Fruit fly (Drosophila melanogaster) whole organism, embryonic: ENCODE data around the gene Dhc62B.
A peak's percentile ranks its signal among the peaks of the same experiment; 100 is the strongest.

Experiments
- Atf-2 ChIP-seq: fragments of 200-800 bp; sonication (Bioruptor generic); optimal IDR thresholded peaks from 2 replicates; lab custom pipeline; 2016; ENCODE audit warnings: missing biosample characterization, missing genetic modification characterization
- Bteb2 ChIP-seq: fragments of 200-800 bp; sonication (Bioruptor generic); optimal IDR thresholded peaks from 2 replicates; lab custom pipeline; 2016; ENCODE audit warnings: missing biosample characterization, missing genetic modification characterization
- CG10209 ChIP-seq: fragments of 200-800 bp; sonication (Bioruptor generic); optimal IDR thresholded peaks from 3 replicates; lab custom pipeline; 2017; ENCODE audit warnings: missing biosample characterization, mild to moderate bottlenecking, missing genetic modification characterization, missing genetic modification reagents
- CG1024 ChIP-seq: fragments of 200-800 bp; sonication (Bioruptor generic); IDR thresholded peaks from 2 replicates; pipeline ENCODE4 v1.3.6; 2022; ENCODE audit warnings: missing biosample characterization, missing genetic modification characterization
- CG10366 ChIP-seq: fragments of 200-800 bp; sonication (Bioruptor generic); IDR thresholded peaks from 2 replicates; pipeline ENCODE4 v1.3.6; 2022; ENCODE audit warnings: missing biosample characterization, missing genetic modification characterization
- CG10462 ChIP-seq: fragments of 200-800 bp; sonication (Bioruptor generic); optimal IDR thresholded peaks from 2 replicates; lab custom pipeline; 2016; ENCODE audit warnings: missing biosample characterization, missing genetic modification characterization
- CG10959 ChIP-seq: fragments of 200-800 bp; sonication (Bioruptor generic); IDR thresholded peaks from 2 replicates; pipeline ENCODE4 v1.3.6; 2022; ENCODE audit warnings: missing biosample characterization, missing genetic modification characterization
- CG11085 ChIP-seq: fragments of 200-800 bp; sonication (Bioruptor generic); IDR thresholded peaks from 2 replicates; pipeline ENCODE4 v1.3.6; 2022; ENCODE audit warnings: missing biosample characterization, missing genetic modification characterization
- CG11093 ChIP-seq: fragments of 200-800 bp; sonication (Bioruptor generic); IDR thresholded peaks from 3 replicates; pipeline ENCODE4 v1.3.6; 2022; ENCODE audit warnings: missing biosample characterization, missing genetic modification characterization
- CG14441 ChIP-seq: fragments of 200-800 bp; sonication (Bioruptor generic); IDR thresholded peaks from 2 replicates; pipeline ENCODE4 v1.3.6; 2022; ENCODE audit warnings: missing biosample characterization, missing genetic modification characterization
- CG15514 ChIP-seq: fragments of 200-800 bp; sonication (Bioruptor generic); optimal IDR thresholded peaks from 3 replicates; lab custom pipeline; 2017; ENCODE audit warnings: missing biosample characterization, missing genetic modification characterization, mild to moderate bottlenecking, moderate library complexity, missing genetic modification reagents
- CG16815 ChIP-seq: fragments of 200-800 bp; sonication (Bioruptor generic); optimal IDR thresholded peaks from 3 replicates; lab custom pipeline; 2017; ENCODE audit warnings: missing biosample characterization, mild to moderate bottlenecking, missing genetic modification characterization
- CG17568 ChIP-seq: fragments of 200-800 bp; sonication (Bioruptor generic); optimal IDR thresholded peaks from 2 replicates; lab custom pipeline; 2018; ENCODE audit warnings: missing biosample characterization, mild to moderate bottlenecking, missing genetic modification characterization, moderate library complexity
- CG18599 ChIP-seq: fragments of 200-800 bp; sonication (Bioruptor generic); optimal IDR thresholded peaks from 3 replicates; lab custom pipeline; 2017; ENCODE audit warnings: missing biosample characterization, missing genetic modification characterization, mild to moderate bottlenecking, moderate library complexity, missing genetic modification reagents
- CG2116 ChIP-seq: fragments of 200-800 bp; sonication (Bioruptor generic); optimal IDR thresholded peaks from 3 replicates; lab custom pipeline; 2018; ENCODE audit warnings: missing biosample characterization, mild to moderate bottlenecking, missing genetic modification characterization
- CG30403 ChIP-seq: fragments of 200-800 bp; sonication (Bioruptor generic); optimal IDR thresholded peaks from 3 replicates; lab custom pipeline; 2016; ENCODE audit warnings: missing biosample characterization, missing genetic modification characterization
- CG30431 ChIP-seq: fragments of 200-800 bp; sonication (Bioruptor generic); optimal IDR thresholded peaks from 2 replicates; lab custom pipeline; 2017; ENCODE audit warnings: missing biosample characterization, missing genetic modification characterization
- CG4328 ChIP-seq: fragments of 200-800 bp; sonication (Bioruptor generic); optimal IDR thresholded peaks from 3 replicates; lab custom pipeline; 2017; ENCODE audit warnings: missing biosample characterization, missing genetic modification reagents, missing genetic modification characterization
- CG6654 ChIP-seq: fragments of 200-800 bp; sonication (Bioruptor generic); optimal IDR thresholded peaks from 2 replicates; lab custom pipeline; 2017; ENCODE audit warnings: missing biosample characterization, mild to moderate bottlenecking, missing genetic modification characterization
- CG6791 ChIP-seq: fragments of 200-800 bp; sonication (Bioruptor generic); IDR thresholded peaks from 3 replicates; pipeline ENCODE4 v1.3.6; 2022; ENCODE audit warnings: missing biosample characterization, missing genetic modification characterization; ENCODE audit not compliant: partially characterized antibody
- CG7271 ChIP-seq: fragments of 200-800 bp; sonication (Bioruptor generic); optimal IDR thresholded peaks from 2 replicates; lab custom pipeline; 2018; ENCODE audit warnings: missing biosample characterization, mild to moderate bottlenecking, missing genetic modification characterization, moderate library complexity
- CG7839 ChIP-seq: fragments of 200-800 bp; sonication (Bioruptor generic); optimal IDR thresholded peaks from 3 replicates; lab custom pipeline; 2018; ENCODE audit warnings: missing biosample characterization, mild to moderate bottlenecking, missing genetic modification characterization, moderate library complexity
- D ChIP-seq, 2 experiments: fragments of 200-800 bp in 1 of 2; fragments of >200 bp in 1 of 2; sonication (Bioruptor generic) in 1 of 2; optimal IDR thresholded peaks; 2 replicates in 1 of 2; 3 replicates in 1 of 2; lab custom pipeline; 2017; ENCODE audit warnings: mild to moderate bottlenecking in 1 of 2, missing biosample characterization in 1 of 2, missing genetic modification characterization in 1 of 2, missing genetic modification reagents in 1 of 2
- Dref ChIP-seq: fragments of 200-800 bp; sonication (Bioruptor generic); IDR thresholded peaks from 2 replicates; pipeline ENCODE4 v1.3.6; 2022; ENCODE audit warnings: missing biosample characterization, missing genetic modification characterization
- Fer1 ChIP-seq: fragments of 200-800 bp; sonication (Bioruptor generic); optimal IDR thresholded peaks from 2 replicates; lab custom pipeline; 2017; ENCODE audit warnings: missing biosample characterization, mild to moderate bottlenecking, missing genetic modification characterization
- Fer3 ChIP-seq: fragments of 200-800 bp; sonication (Bioruptor generic); optimal IDR thresholded peaks from 2 replicates; lab custom pipeline; 2018; ENCODE audit warnings: missing biosample characterization, mild to moderate bottlenecking, missing genetic modification characterization, moderate library complexity
- NC2β ChIP-seq: fragments of 200-800 bp; sonication (Bioruptor generic); optimal IDR thresholded peaks from 2 replicates; lab custom pipeline; 2016; ENCODE audit warnings: missing biosample characterization, missing genetic modification characterization
- NFAT ChIP-seq: fragments of 200-800 bp; sonication (Bioruptor generic); IDR thresholded peaks from 2 replicates; pipeline ENCODE4 v1.3.6; 2022; ENCODE audit warnings: missing biosample characterization, missing genetic modification characterization
- Oli ChIP-seq: fragments of 200-800 bp; sonication (Bioruptor generic); optimal IDR thresholded peaks from 2 replicates; lab custom pipeline; 2018; ENCODE audit warnings: missing biosample characterization, mild to moderate bottlenecking, missing genetic modification characterization, moderate library complexity
- Tbp ChIP-seq: fragments of >200 bp; optimal IDR thresholded peaks from 2 replicates; lab custom pipeline; 2018; ENCODE audit warnings: missing biosample characterization, missing genetic modification characterization
- al ChIP-seq: fragments of 200-800 bp; sonication (Bioruptor generic); IDR thresholded peaks from 2 replicates; pipeline ENCODE4 v1.3.6; 2022; ENCODE audit warnings: missing biosample characterization, missing genetic modification characterization
- bigmax ChIP-seq: fragments of 200-800 bp; sonication (Bioruptor generic); optimal IDR thresholded peaks from 2 replicates; lab custom pipeline; 2018; ENCODE audit warnings: missing biosample characterization, mild to moderate bottlenecking, missing genetic modification characterization
- croc ChIP-seq: fragments of 200-800 bp; sonication (Bioruptor generic); conservative IDR thresholded peaks from 3 replicates; pipeline ENCODE4 v1.3.6; 2022; ENCODE audit warnings: missing biosample characterization, missing genetic modification characterization
- dpn ChIP-seq, 2 experiments: fragments of 200-800 bp; sonication (Bioruptor generic); optimal IDR thresholded peaks; 3 replicates each; lab custom pipeline; 2016; ENCODE audit warnings: missing biosample characterization in 2 of 2, missing genetic modification characterization in 2 of 2
- ems ChIP-seq: fragments of 200-800 bp; sonication (Bioruptor generic); optimal IDR thresholded peaks from 3 replicates; lab custom pipeline; 2016; ENCODE audit warnings: missing biosample characterization, missing genetic modification characterization
- ewg ChIP-seq: fragments of 200-800 bp; sonication (Bioruptor generic); optimal IDR thresholded peaks from 3 replicates; lab custom pipeline; 2017; ENCODE audit warnings: mild to moderate bottlenecking, missing biosample characterization, missing genetic modification reagents, missing genetic modification characterization
- gcm ChIP-seq: fragments of 200-800 bp; sonication (Bioruptor generic); optimal IDR thresholded peaks from 2 replicates; lab custom pipeline; 2019; ENCODE audit warnings: missing biosample characterization, mild to moderate bottlenecking, missing genetic modification characterization, moderate library complexity
- gcm2 ChIP-seq: fragments of 200-800 bp; sonication (Bioruptor generic); optimal IDR thresholded peaks from 2 replicates; lab custom pipeline; 2016; ENCODE audit warnings: missing biosample characterization, missing genetic modification characterization
- grn ChIP-seq: fragments of 200-800 bp; sonication (Bioruptor generic); optimal IDR thresholded peaks from 3 replicates; lab custom pipeline; 2017; ENCODE audit warnings: missing biosample characterization, missing genetic modification characterization
- ham ChIP-seq: fragments of 200-800 bp; sonication (Bioruptor generic); IDR thresholded peaks from 2 replicates; pipeline ENCODE4 v1.3.6; 2022; ENCODE audit warnings: missing biosample characterization, missing genetic modification characterization
- her ChIP-seq: fragments of 200-800 bp; sonication (Bioruptor generic); optimal IDR thresholded peaks from 2 replicates; lab custom pipeline; 2016; ENCODE audit warnings: missing biosample characterization, missing genetic modification characterization
- kni ChIP-seq: fragments of 200-800 bp; sonication (Bioruptor generic); optimal IDR thresholded peaks from 3 replicates; lab custom pipeline; 2017; ENCODE audit warnings: mild to moderate bottlenecking, missing biosample characterization, missing genetic modification reagents, missing genetic modification characterization
- lbe ChIP-seq: fragments of 200-800 bp; sonication (Bioruptor generic); optimal IDR thresholded peaks from 2 replicates; lab custom pipeline; 2016; ENCODE audit warnings: missing biosample characterization, mild to moderate bottlenecking, missing genetic modification characterization
- mirr ChIP-seq: fragments of 200-800 bp; sonication (Bioruptor generic); optimal IDR thresholded peaks from 3 replicates; lab custom pipeline; 2018; ENCODE audit warnings: missing biosample characterization, mild to moderate bottlenecking, missing genetic modification characterization
- peb ChIP-seq: fragments of 200-800 bp; sonication (Bioruptor generic); IDR thresholded peaks from 2 replicates; pipeline ENCODE4 v1.3.6; 2022; ENCODE audit warnings: missing biosample characterization, missing genetic modification characterization
- run ChIP-seq: fragments of 200-800 bp; sonication (Bioruptor generic); optimal IDR thresholded peaks from 3 replicates; lab custom pipeline; 2018; ENCODE audit warnings: missing biosample characterization, mild to moderate bottlenecking, missing genetic modification characterization
- sob ChIP-seq: fragments of 200-800 bp; sonication (Bioruptor generic); IDR thresholded peaks from 2 replicates; pipeline ENCODE4 v1.3.6; 2022; ENCODE audit warnings: missing biosample characterization, missing genetic modification characterization
- unc-4 ChIP-seq: fragments of 200-800 bp; sonication (Bioruptor generic); IDR thresholded peaks from 2 replicates; pipeline ENCODE4 v1.3.6; 2022; ENCODE audit warnings: missing biosample characterization, missing genetic modification characterization; ENCODE audit not compliant: partially characterized antibody

Dhc62B gene

DNA sequence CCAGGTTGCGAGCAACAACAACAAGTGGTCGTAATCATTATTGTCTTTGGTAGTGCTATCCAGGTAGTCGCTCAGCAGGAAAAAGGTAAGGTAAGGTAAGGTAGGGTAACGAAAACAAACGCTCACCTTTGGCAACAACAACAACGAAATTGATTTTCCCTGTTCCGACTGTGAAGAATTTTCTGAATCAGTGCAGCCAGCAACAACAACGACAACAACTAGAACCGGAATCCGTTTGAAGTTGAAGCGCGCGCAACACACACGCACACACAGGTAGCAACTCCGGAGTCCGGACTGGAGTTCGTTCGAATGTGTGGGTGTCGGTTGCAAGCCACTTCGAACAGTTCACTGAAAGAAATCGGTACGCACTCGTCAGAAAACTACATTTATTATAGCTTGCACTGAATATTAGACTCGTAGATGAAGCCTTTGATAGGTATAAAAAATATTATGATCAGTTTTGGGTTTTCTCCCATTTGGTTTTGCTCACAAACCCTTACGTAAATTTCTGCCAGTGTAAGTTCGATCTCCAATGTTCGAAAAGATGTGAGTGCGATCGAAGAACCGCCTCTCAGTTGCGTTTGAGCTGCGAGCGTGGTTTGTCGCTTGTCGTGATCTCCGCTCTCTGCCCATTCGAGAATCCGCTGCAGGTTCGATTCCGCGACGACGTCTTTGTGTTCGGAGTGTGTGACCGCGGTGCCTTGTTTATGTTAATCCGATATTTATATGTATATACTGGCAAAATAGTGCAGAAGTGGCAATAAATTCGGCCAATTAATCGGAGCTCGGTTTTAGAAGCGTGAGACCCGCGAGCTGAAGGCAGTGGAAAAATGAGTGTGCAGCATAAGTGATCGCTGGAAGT lies 25.0 kb downstream of the Dhc62B start, which contains the start of gene CG13921 (continued):
- TF ChIP-seq gcm2 (GFP tag; lab: Kevin White, UChicago) = peak; percentile 98
- TF ChIP-seq CG7839 (tag; lab: Kevin White, UChicago) = peak; percentile 99
- peak; percentile 97 for TF ChIP-seq CG14441 (GFP tag; lab: Robert Waterston, UW)
- TF ChIP-seq unc-4 (GFP tag; lab: Robert Waterston, UW) = no peak
- TF ChIP-seq Atf-2 (GFP tag; lab: Kevin White, UChicago) = peak; percentile 98
- peak; percentile 91 for TF ChIP-seq grn (GFP tag; lab: Kevin White, UChicago)
- peak; percentile 99 for TF ChIP-seq dpn (GFP tag; optimal IDR thresholded peaks at IDR 0.05; lab: Kevin White, UChicago)
- TF ChIP-seq CG16815 (GFP tag; lab: Kevin White, UChicago) = peak; percentile 100
- peak; percentile 99 for TF ChIP-seq CG10209 (GFP tag; lab: Kevin White, UChicago)
- TF ChIP-seq Oli = peak; percentile 99
- peak; percentile 98 for TF ChIP-seq CG18599 (GFP tag; lab: Kevin White, UChicago)
- TF ChIP-seq CG11093 (GFP tag; lab: Robert Waterston, UW) = peak; percentile 97
- peak; percentile 93 for TF ChIP-seq run
- TF ChIP-seq Fer3 (tag; lab: Kevin White, UChicago) = peak; percentile 98
- peak; percentile 92 for TF ChIP-seq CG15514 (GFP tag; lab: Kevin White, UChicago)
- peak; percentile 99 for TF ChIP-seq CG10462 (GFP tag; lab: Kevin White, UChicago)
- TF ChIP-seq bigmax (GFP tag; lab: Kevin White, UChicago) = peak; percentile 63
- peak; percentile 100 for TF ChIP-seq CG10959 (GFP tag; lab: Robert Waterston, UW)
- TF ChIP-seq peb = peak; percentile 99
- peak; percentile 99 for TF ChIP-seq CG7271 (tag; lab: Kevin White, UChicago)
- TF ChIP-seq CG6654 = peak; percentile 92
- TF ChIP-seq croc (GFP tag; lab: Robert Waterston, UW) = peak; percentile 98
- TF ChIP-seq her (GFP tag; lab: Kevin White, UChicago) = peak; percentile 97
- peak; percentile 99 for TF ChIP-seq CG10366 (GFP tag; lab: Robert Waterston, UW)
- TF ChIP-seq CG30403 (GFP tag; lab: Kevin White, UChicago) = peak; percentile 100
- peak; percentile 98 for TF ChIP-seq gcm (GFP tag; lab: Kevin White, UChicago)
- peak; percentile 99 for TF ChIP-seq NC2β
- TF ChIP-seq mirr (GFP tag; lab: Kevin White, UChicago) = peak; percentile 89
- no peak for TF ChIP-seq Tbp (GFP tag; lab: Kevin White, UChicago)
- TF ChIP-seq al = peak; percentile 99
- TF ChIP-seq NFAT = peak; percentile 97
- TF ChIP-seq CG1024 (GFP tag; lab: Robert Waterston, UW) = peak; percentile 98
- TF ChIP-seq lbe (GFP tag; lab: Kevin White, UChicago) = peak; percentile 98
- no peak for TF ChIP-seq CG6791 (GFP tag; lab: Robert Waterston, UW)
- TF ChIP-seq Fer1 (GFP tag; lab: Kevin White, UChicago) = peak; percentile 97
- TF ChIP-seq sob = peak; percentile 99
- TF ChIP-seq ham (GFP tag; lab: Robert Waterston, UW) = peak; percentile 96
- peak; percentile 86 for TF ChIP-seq CG2116
- TF ChIP-seq Dref = peak; percentile 46
- peak; percentile 96 for TF ChIP-seq ewg (GFP tag; lab: Kevin White, UChicago)
- TF ChIP-seq CG30431 (GFP tag; lab: Kevin White, UChicago) = peak; percentile 99
- peak; percentile 18 for TF ChIP-seq D (optimal IDR thresholded peaks at IDR 0.05; lab: Kevin White, UChicago)
- peak; percentile 100 for TF ChIP-seq D (GFP tag; optimal IDR thresholded peaks at IDR 0.05; lab: Kevin White, UChicago)
- TF ChIP-seq CG4328 (GFP tag; lab: Kevin White, UChicago) = peak; percentile 95
- peak; percentile 99 for TF ChIP-seq ems (GFP tag; lab: Kevin White, UChicago)
- peak; percentile 98 for TF ChIP-seq kni
- TF ChIP-seq CG17568 = no peak
- TF ChIP-seq Bteb2 (GFP tag; lab: Kevin White, UChicago) = peak; percentile 98
- peak; percentile 98 for TF ChIP-seq CG11085
